Worm (Caenorhabditis elegans): ENCODE data around the gene str-149.

ce11 chrV:16535172-16535571 is 38.1 kb upstream of the str-149 start, which contains the start of gene Y32B12B.8:
- TF ChIP-seq flt-1 (GFP tag; IDR thresholded peaks at IDR 0.05) = no peak
- no peak for TF ChIP-seq med-1 (GFP tag; optimal IDR thresholded peaks at IDR 0.05; ENCODE audit: insufficient read depth)
- no peak for TF ChIP-seq cog-1 (tag; optimal IDR thresholded peaks at IDR 0.05)
- TF ChIP-seq ztf-23 (GFP tag; IDR thresholded peaks at IDR 0.05) = no peak
- TF ChIP-seq T22C8.4 (GFP tag; IDR thresholded peaks at IDR 0.05) = no peak
- no peak for TF ChIP-seq ref-1 (GFP tag; conservative IDR thresholded peaks at IDR 0.05)

Measured in whole organism, midembryonic.